Fruit fly (Drosophila melanogaster) whole organism, adult: ENCODE data around the gene mthl12.

ENCODE experiments used
- CG11617 ChIP-seq: fragments of 200-800 bp; sonication (Bioruptor generic); optimal IDR thresholded peaks from 2 replicates; lab custom pipeline; 2017; ENCODE audit warnings: mild to moderate bottlenecking, missing biosample characterization, missing genetic modification reagents, missing genetic modification characterization
- CG12768 ChIP-seq: fragments of 200-800 bp; sonication (Bioruptor generic); optimal IDR thresholded peaks from 2 replicates; lab custom pipeline; 2017; ENCODE audit warnings: missing biosample characterization, missing genetic modification characterization, mild to moderate bottlenecking, moderate library complexity, missing genetic modification reagents
- Mnt ChIP-seq: fragments of 200-800 bp; sonication (Bioruptor generic); optimal IDR thresholded peaks from 2 replicates; lab custom pipeline; 2016; ENCODE audit warnings: missing biosample characterization, mild to moderate bottlenecking, missing genetic modification characterization
- kay ChIP-seq: fragments of 200-800 bp; sonication (Bioruptor generic); peaks from one replicate; lab custom pipeline; 2016; ENCODE audit warnings: missing biosample characterization, missing genetic modification characterization, borderline replicate concordance
- ovo ChIP-seq: fragments of 200-800 bp; sonication (Bioruptor generic); optimal IDR thresholded peaks from 2 replicates; lab custom pipeline; 2016; ENCODE audit warnings: missing biosample characterization, missing genetic modification characterization

dm6 chr3R:13319873-13320272, 33.6 kb upstream of the mthl12 start:
- TF ChIP-seq kay (no peak), CG11617 (no peak), Mnt (GFP tag; lab: Kevin White, UChicago) (no peak), ovo (GFP tag; lab: Kevin White, UChicago) (no peak), CG12768 (GFP tag; lab: Kevin White, UChicago) (no peak)
